Fruit fly (Drosophila melanogaster): ENCODE measurements around the gene CG14292.

CG14292 gene

DNA sequence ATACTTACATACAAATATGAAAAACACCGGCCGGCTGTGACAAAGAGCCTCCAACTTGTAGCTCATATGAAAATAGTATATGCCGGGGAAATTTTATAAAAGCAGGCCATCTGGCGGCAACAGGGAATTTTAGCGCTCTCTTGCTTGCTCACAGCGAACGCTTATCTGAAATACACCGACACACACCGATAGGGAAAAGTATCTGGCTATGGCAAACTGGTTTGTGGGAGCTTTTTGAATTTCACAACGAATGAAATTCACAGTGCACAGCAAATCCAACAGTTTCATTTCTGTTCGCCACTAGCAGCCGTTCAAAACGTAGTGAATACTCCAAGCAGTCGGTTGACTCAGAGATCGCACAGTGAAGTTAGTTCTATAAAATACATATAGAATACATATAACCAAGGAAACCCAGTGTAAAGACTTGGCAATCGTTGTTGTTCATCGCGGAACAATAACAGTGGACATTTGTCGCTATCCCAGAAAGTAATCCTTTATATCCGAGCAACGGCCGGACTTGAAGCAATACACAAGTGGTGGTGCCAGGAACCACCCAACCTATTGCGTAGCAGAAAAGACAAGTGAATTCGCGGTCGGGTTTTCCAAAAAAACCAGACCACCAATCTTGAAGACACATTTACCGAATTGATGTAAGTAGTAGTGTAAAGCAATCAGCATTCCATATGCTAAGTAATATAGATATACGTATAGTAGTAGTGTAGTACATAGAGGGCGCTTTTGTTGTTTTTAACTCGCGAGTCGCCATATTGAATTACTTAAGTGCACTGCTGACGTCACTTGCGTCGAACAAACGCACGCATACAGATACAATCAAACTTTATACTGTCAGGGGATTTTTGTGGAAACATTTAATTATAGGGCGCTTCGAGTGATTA, 12.8 kb upstream of the CG14292 start (continued):
- TF ChIP-seq Xrp1 (GFP tag; IDR thresholded peaks at IDR 0.05) (peak; percentile 96), CG32532 (GFP tag; IDR thresholded peaks at IDR 0.05) (peak; percentile 39; the same call in 1 of the 2 replicates), CG2678 (tag; optimal IDR thresholded peaks at IDR 0.05) (peak; percentile 11)

DNA sequence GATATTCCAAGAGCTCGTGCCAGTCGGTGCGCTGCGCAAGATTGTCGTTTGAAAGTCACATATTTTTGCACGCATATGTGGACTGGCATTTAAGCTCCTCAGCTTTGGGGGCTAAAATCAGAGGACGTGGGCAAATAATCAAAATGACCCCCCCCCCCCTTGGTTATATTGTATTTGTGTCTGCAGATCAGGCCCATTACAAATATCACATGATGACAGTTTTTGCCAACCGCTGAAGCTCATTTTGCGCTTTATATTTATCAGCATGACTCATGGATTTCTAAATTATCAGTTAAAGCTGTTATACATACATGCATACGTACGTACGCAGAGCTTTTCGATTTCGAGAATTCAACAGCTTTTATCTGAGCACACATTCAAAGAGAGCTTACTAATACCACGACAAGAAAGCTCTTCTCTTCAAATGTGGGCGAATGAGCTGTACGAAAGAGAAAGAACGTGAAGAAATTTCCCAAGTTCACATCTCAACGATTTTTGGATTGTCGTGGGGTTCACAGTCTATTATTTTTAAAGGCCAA, 11.3 kb upstream of the CG14292 start:
- TF ChIP-seq Hr3 (GFP tag; optimal IDR thresholded peaks at IDR 0.05) (no peak), Med (GFP tag) (peak; percentile 60), CG6854 (GFP tag; optimal IDR thresholded peaks at IDR 0.05) (no peak), slbo (GFP tag; IDR thresholded peaks at IDR 0.05) (0 out of 2 replicates have a peak, but pooled peaks have one; percentile 15), Fer1 (GFP tag; optimal IDR thresholded peaks at IDR 0.05) (peak; percentile 35), CG11504 (tag; optimal IDR thresholded peaks at IDR 0.05) (peak; percentile 78), Deaf1 (tag; optimal IDR thresholded peaks at IDR 0.05) (peak; percentile 9), CG13296 (GFP tag; optimal IDR thresholded peaks at IDR 0.05) (peak; percentile 25), CG12769 (tag; optimal IDR thresholded peaks at IDR 0.05) (peak; percentile 71), caup (GFP tag; optimal IDR thresholded peaks at IDR 0.05; ENCODE audit: severe bottlenecking) (peak; percentile 45), CG10147 (GFP tag; optimal IDR thresholded peaks at IDR 0.05) (no peak), vvl (GFP tag; IDR thresholded peaks at IDR 0.05) (peak; percentile 21; the same call in 1 of the 2 replicates), sug (tag; optimal IDR thresholded peaks at IDR 0.05) (peak; percentile 93), abd-A (tag; optimal IDR thresholded peaks at IDR 0.05) (peak; percentile 84), CG2120 (GFP tag; optimal IDR thresholded peaks at IDR 0.05) (peak; percentile 6), CG3281 (GFP tag; optimal IDR thresholded peaks at IDR 0.05) (peak; percentile 38), BtbVII (GFP tag; optimal IDR thresholded peaks at IDR 0.05) (peak; percentile 27), CG18599 (GFP tag; optimal IDR thresholded peaks at IDR 0.05) (peak; percentile 60), gro (GFP tag; optimal IDR thresholded peaks at IDR 0.05) (peak; percentile 58), CG32767 (GFP tag; IDR thresholded peaks at IDR 0.05) (peak; percentile 42; the same call in 1 of the 2 replicates), odd (GFP tag; optimal IDR thresholded peaks at IDR 0.05) (peak; percentile 14), Xrp1 (GFP tag; IDR thresholded peaks at IDR 0.05) (peak; percentile 32; the same call in 1 of the 2 replicates), Meics (GFP tag; optimal IDR thresholded peaks at IDR 0.05) (peak; percentile 17), exex (tag; optimal IDR thresholded peaks at IDR 0.05) (peak; percentile 95), chinmo (GFP tag; IDR thresholded peaks at IDR 0.05; ENCODE audit: partially characterized antibody) (peak; percentile 93; the same call in 3 of the 4 replicates), Trl (optimal IDR thresholded peaks at IDR 0.05) (peak; percentile 58 to 69), Trl (GFP tag; optimal IDR thresholded peaks at IDR 0.05) (no peak), CG13287 (GFP tag; IDR thresholded peaks at IDR 0.05; ENCODE audit: partially characterized antibody) (peak; percentile 34; the same call in 1 of the 2 replicates), ERR (GFP tag; optimal IDR thresholded peaks at IDR 0.05) (peak; percentile 68), CG15269 (tag; optimal IDR thresholded peaks at IDR 0.05) (peak; percentile 44), CG13894 (tag; optimal IDR thresholded peaks at IDR 0.05) (peak; percentile 88), mirr (GFP tag; optimal IDR thresholded peaks at IDR 0.05) (peak; percentile 82), grau (tag; optimal IDR thresholded peaks at IDR 0.05) (peak; percentile 23), sd (tag; optimal IDR thresholded peaks at IDR 0.05) (peak; percentile 83), CG2199 (GFP tag; IDR thresholded peaks at IDR 0.05) (peak; percentile 78; the same call in 1 of the 3 replicates), B-H2 (GFP tag; optimal IDR thresholded peaks at IDR 0.05) (peak; percentile 57), CG34376 (GFP tag; optimal IDR thresholded peaks at IDR 0.05) (peak; percentile 93), cwo (GFP tag; optimal IDR thresholded peaks at IDR 0.05) (peak; percentile 96), ems (GFP tag; optimal IDR thresholded peaks at IDR 0.05) (no peak), zf30C (GFP tag; optimal IDR thresholded peaks at IDR 0.05) (no peak), rib (GFP tag; IDR thresholded peaks at IDR 0.05) (peak; percentile 88), CG13624 (GFP tag; optimal IDR thresholded peaks at IDR 0.05) (peak; percentile 25), Hmr (GFP tag; optimal IDR thresholded peaks at IDR 0.05) (peak; percentile 43)
